Worm (Caenorhabditis elegans) whole organism, mixed stage, embryonic: Measurements from ENCODE around the gene str-150.

Experiments used
- bed-3 ChIP-seq: fragments of 200-800 bp; sonication (Bioruptor generic); optimal IDR thresholded peaks from 3 replicates; lab custom pipeline; 2018; ENCODE audit warnings: mild to moderate bottlenecking, missing genetic modification characterization, moderate library complexity, missing compliant biosample characterization
- blmp-1 ChIP-seq: fragments of 150-350 bp; optimal IDR thresholded peaks from 2 replicates; lab custom pipeline; 2014; ENCODE audit warnings: missing biosample characterization, missing genetic modification characterization
- ceh-39 ChIP-seq: fragments of 150-350 bp; optimal IDR thresholded peaks from 2 replicates; lab custom pipeline; 2014; ENCODE audit warnings: missing biosample characterization, missing genetic modification characterization
- ceh-43 ChIP-seq: fragments of 200-800 bp; sonication (Bioruptor generic); optimal IDR thresholded peaks from 2 replicates; lab custom pipeline; 2018; ENCODE audit warnings: mild to moderate bottlenecking, missing genetic modification characterization, moderate library complexity, missing compliant biosample characterization
- ceh-83 ChIP-seq: fragments of 200-800 bp; sonication (Bioruptor generic); optimal IDR thresholded peaks from 2 replicates; lab custom pipeline; 2018; ENCODE audit warnings: mild to moderate bottlenecking, missing genetic modification characterization, missing compliant biosample characterization
- ces-1 ChIP-seq: fragments of 150-350 bp; optimal IDR thresholded peaks from 2 replicates; lab custom pipeline; 2014; ENCODE audit warnings: missing biosample characterization, missing genetic modification reagents, missing genetic modification characterization
- cnd-1 ChIP-seq: fragments of 200-800 bp; sonication (Bioruptor generic); optimal IDR thresholded peaks from 2 replicates; lab custom pipeline; 2018; ENCODE audit warnings: mild to moderate bottlenecking, missing genetic modification characterization, missing compliant biosample characterization
- drap-1 ChIP-seq: fragments of 200-800 bp; sonication (Bioruptor generic); optimal IDR thresholded peaks from 3 replicates; lab custom pipeline; 2018; ENCODE audit warnings: mild to moderate bottlenecking, missing genetic modification characterization, missing compliant biosample characterization
- elt-1 ChIP-seq: sonication (generic microtip); optimal IDR thresholded peaks from 2 replicates; lab custom pipeline; 2017; ENCODE audit warnings: missing genetic modification characterization, mild to moderate bottlenecking, missing compliant biosample characterization, antibody characterized with exemption, moderate library complexity, borderline replicate concordance; ENCODE audit not compliant: insufficient read depth
- elt-3 ChIP-seq: fragments of 150-350 bp; optimal IDR thresholded peaks from 2 replicates; lab custom pipeline; 2014; ENCODE audit warnings: missing biosample characterization, missing genetic modification characterization
- flh-1 ChIP-seq: fragments of 200-800 bp; sonication (Bioruptor generic); optimal IDR thresholded peaks from 2 replicates; lab custom pipeline; 2018; ENCODE audit warnings: mild to moderate bottlenecking, missing genetic modification characterization, moderate library complexity, missing compliant biosample characterization
- ham-2 ChIP-seq: fragments of 200-800 bp; sonication (Bioruptor generic); optimal IDR thresholded peaks from 2 replicates; lab custom pipeline; 2018; ENCODE audit warnings: mild to moderate bottlenecking, missing genetic modification characterization, missing compliant biosample characterization
- hlh-1 ChIP-seq: fragments of 150-350 bp; optimal IDR thresholded peaks from 2 replicates; lab custom pipeline; 2014; ENCODE audit warnings: missing biosample characterization, missing genetic modification reagents, missing genetic modification characterization
- lsy-2 ChIP-seq: fragments of 150-350 bp; optimal IDR thresholded peaks from 2 replicates; lab custom pipeline; 2014; ENCODE audit warnings: missing biosample characterization, missing genetic modification characterization
- mab-5 ChIP-seq: fragments of 150-350 bp; optimal IDR thresholded peaks from 2 replicates; lab custom pipeline; 2014; ENCODE audit warnings: missing biosample characterization, missing genetic modification characterization
- mep-1 ChIP-seq: fragments of 150-350 bp; optimal IDR thresholded peaks from 2 replicates; lab custom pipeline; 2017; ENCODE audit warnings: missing biosample characterization, missing genetic modification reagents, missing genetic modification characterization, inconsistent platforms
- mls-2 ChIP-seq: sonication (generic microtip); optimal IDR thresholded peaks from 2 replicates; lab custom pipeline; 2016; ENCODE audit warnings: mild to moderate bottlenecking, missing genetic modification characterization, moderate library complexity, missing compliant biosample characterization
- nhr-12 ChIP-seq: fragments of 150-350 bp; optimal IDR thresholded peaks from 2 replicates; lab custom pipeline; 2014; ENCODE audit warnings: missing biosample characterization, missing genetic modification characterization
- nhr-2 ChIP-seq: fragments of 150-350 bp; optimal IDR thresholded peaks from 2 replicates; lab custom pipeline; 2014; ENCODE audit warnings: missing biosample characterization, missing genetic modification characterization
- nhr-28 ChIP-seq: fragments of 150-350 bp; optimal IDR thresholded peaks from 2 replicates; lab custom pipeline; 2014; ENCODE audit warnings: missing biosample characterization, missing genetic modification characterization
- nhr-76 ChIP-seq: sonication (generic microtip); optimal IDR thresholded peaks from 2 replicates; lab custom pipeline; 2017; ENCODE audit warnings: missing biosample characterization, missing genetic modification characterization
- pha-4 ChIP-seq: fragments of 150-350 bp; optimal IDR thresholded peaks from 2 replicates; lab custom pipeline; 2018; ENCODE audit warnings: missing biosample characterization, missing genetic modification reagents, missing genetic modification characterization
- sem-2 ChIP-seq: fragments of 200-800 bp; sonication (Bioruptor generic); optimal IDR thresholded peaks from 2 replicates; lab custom pipeline; 2018; ENCODE audit warnings: mild to moderate bottlenecking, missing genetic modification characterization, missing compliant biosample characterization
- snpc-4 ChIP-seq: fragments of 150-350 bp; optimal IDR thresholded peaks from 2 replicates; lab custom pipeline; 2014; ENCODE audit warnings: missing biosample characterization, missing genetic modification characterization
- sptf-1 ChIP-seq: sonication (generic microtip); optimal IDR thresholded peaks from 2 replicates; lab custom pipeline; 2017; ENCODE audit warnings: mild to moderate bottlenecking, missing genetic modification characterization, moderate library complexity, missing compliant biosample characterization
- unc-120 ChIP-seq: sonication (generic microtip); optimal IDR thresholded peaks from 2 replicates; lab custom pipeline; 2017; ENCODE audit warnings: missing genetic modification characterization, missing compliant biosample characterization; ENCODE audit not compliant: poor library complexity, severe bottlenecking
- unc-39 ChIP-seq: fragments of 150-350 bp; optimal IDR thresholded peaks from 2 replicates; lab custom pipeline; 2014; ENCODE audit warnings: missing biosample characterization, missing genetic modification characterization
- unc-62 ChIP-seq: fragments of 150-350 bp; optimal IDR thresholded peaks from 2 replicates; lab custom pipeline; 2014; ENCODE audit warnings: missing biosample characterization, missing genetic modification reagents, missing genetic modification characterization
- ztf-11 ChIP-seq: fragments of 150-350 bp; optimal IDR thresholded peaks from 2 replicates; lab custom pipeline; 2014; ENCODE audit warnings: missing biosample characterization, missing genetic modification characterization

Gene str-150

DNA sequence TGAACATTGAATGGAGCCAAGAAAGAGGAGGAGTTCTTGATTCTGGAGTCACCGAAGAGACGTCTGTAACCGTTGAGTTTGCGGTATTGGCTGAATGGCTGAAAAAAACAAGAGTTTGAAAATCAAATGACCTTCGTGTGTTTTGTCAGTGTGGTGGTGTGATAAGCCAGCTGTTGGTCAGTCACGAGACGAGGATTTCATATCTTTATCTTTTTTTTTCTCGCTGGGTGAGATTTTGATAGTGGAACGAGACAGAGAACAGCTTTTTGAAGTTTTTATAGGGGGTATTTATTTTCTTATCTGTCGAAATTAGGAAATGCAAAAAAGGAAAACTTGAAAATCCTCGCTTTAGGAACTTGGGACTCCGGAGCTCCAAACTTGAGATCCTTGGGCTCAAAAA, 11.4 kb downstream of the str-150 start:
- TF ChIP-seq hlh-1 (tag; lab: Kevin White, UChicago) = peak; percentile 29
- TF ChIP-seq ces-1 (GFP tag; lab: Kevin White, UChicago) = no peak

DNA sequence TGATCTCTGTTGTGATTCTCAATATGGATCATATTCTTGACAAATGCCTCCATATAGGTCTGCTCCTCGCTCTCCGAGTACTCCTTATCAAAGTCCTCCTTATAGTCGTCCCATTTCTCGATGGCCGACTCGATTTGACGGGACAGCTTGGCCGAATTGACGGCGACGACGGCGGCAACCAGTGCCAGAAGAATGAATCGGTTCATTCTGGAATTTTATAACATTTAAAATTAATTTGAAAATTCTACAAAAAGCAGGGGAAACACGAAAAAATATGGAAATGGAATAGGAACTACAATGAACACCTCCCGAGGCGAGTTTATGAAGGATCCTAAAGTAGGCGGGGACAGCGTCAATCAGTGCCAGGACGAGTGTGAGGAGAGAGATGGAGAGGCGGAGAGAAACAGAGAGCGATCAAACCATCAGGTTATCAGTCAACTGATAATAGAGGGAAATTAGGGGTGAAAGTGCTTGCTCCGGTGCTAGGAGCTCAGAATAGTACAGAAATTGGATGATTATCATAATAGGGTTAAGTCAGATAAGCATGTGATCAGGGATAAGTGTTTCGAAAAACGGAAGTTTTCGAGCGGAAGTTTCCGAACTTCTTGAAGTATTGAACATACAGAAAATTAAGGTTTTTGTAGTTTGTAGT, 12.2 kb downstream of the str-150 start, which contains the start of gene cpl-1:
Gene cpl-1, minus strand, starts transcription at position 207 of the 652 bp plus-strand sequence.
- TF ChIP-seq ceh-39 (tag; lab: Kevin White, UChicago) = no peak
- peak; percentile 42 for TF ChIP-seq unc-120 (tag; lab: Kevin White, UChicago)
- no peak for TF ChIP-seq pha-4
- no peak for TF ChIP-seq bed-3 (GFP tag; lab: Kevin White, UChicago)

DNA sequence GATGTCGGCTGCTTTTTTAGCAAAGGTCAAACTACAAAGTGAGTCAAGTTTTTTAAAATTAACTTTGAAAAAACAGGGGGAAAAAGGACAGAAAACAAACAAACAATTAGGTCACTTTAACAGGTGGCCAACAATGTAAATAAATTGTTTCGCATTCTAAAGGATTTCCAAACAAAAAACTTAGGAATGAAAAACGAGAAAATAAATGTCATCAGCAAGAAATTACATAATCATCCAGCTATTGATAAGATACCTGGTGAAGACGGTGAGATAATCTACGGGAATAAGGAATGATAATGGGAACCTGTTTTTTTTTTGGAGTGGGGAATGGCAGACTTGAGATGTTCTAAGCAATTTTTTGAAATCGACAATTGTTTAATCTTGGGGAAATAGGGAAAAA, 13.0 kb downstream of the str-150 start:
- TF ChIP-seq elt-3 (tag; lab: Kevin White, UChicago) (peak; percentile 60), sem-2 (GFP tag; lab: Kevin White, UChicago) (no peak)

DNA sequence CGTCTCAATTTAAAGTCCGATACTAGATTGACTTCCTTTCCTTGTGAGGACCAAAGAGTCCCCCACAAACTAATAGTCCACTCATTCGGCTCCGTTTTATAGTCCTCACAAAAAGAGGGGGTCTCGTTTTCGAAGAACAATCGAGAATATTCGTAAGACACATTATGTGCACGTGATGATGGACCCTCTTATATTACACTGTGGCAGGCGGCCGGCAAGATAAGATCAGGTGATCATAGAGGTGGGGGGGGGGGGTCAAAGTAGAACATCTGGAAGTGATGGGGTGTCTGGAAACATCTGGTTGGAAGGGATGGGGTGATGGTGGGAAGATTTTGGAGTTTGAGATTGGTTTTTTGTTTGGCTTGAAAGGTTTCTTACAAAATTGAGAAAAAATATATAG, 15.4 kb downstream of the str-150 start:
- TF ChIP-seq ham-2 (GFP tag; lab: Kevin White, UChicago) (no peak), cnd-1 (tag; lab: Kevin White, UChicago) (no peak), ceh-43 (GFP tag; lab: Kevin White, UChicago) (no peak), unc-62 (peak; percentile 33), hlh-1 (tag; lab: Kevin White, UChicago) (peak; percentile 22), ceh-83 (no peak), unc-120 (tag; lab: Kevin White, UChicago) (peak; percentile 13), elt-1 (tag; lab: Kevin White, UChicago) (no peak), nhr-28 (tag; lab: Kevin White, UChicago) (no peak), pha-4 (no peak)
- TF ChIP-seq, all 35 proteins: peak for 3

DNA sequence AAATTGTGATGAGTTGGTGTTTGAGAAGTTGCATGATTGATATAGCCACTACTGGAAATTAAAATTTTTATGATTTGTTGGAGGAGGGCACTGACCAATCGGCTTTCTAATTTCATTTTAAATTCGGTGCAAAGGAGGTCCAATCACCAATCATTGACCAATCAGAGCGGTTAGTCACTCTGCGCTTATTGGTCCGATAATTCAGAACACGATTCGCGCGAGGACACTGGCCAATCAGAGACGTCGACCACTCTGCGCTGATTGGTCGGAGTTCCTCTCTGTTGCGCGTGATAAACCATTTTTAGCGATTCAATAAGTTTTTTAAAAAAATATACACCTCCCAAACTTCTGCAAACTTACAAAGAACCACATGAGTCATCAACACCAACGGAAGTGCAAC, 16.8 kb downstream of the str-150 start:
- no peak for TF ChIP-seq ceh-43 (GFP tag; lab: Kevin White, UChicago)
- TF ChIP-seq mls-2 (tag; lab: Kevin White, UChicago) = no peak
- no peak for TF ChIP-seq lsy-2 (tag; lab: Kevin White, UChicago)
- no peak for TF ChIP-seq nhr-12 (tag; lab: Kevin White, UChicago)
- no peak for TF ChIP-seq sptf-1
- no peak for TF ChIP-seq cnd-1 (tag; lab: Kevin White, UChicago)

DNA sequence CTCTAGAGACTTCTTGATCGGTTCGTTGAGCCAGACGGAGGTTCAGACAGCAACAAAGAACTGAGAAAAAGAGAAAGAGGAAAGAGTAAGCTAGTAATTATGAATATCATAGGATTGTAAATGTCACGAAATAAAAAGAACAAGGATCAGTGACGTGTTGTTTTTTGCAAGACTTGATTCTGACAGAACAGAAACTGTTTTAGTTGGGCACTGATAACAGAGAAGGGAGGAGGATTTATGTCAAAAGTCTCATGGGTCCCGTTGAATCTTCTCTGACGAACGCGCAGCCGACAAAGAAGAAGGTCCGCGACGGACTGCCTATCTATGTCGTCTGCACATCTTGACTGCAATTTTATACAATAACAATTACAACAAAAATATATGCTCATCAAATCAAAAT, 17.6 kb downstream of the str-150 start, which contains the start of gene T03E6.9:
Gene T03E6.9, minus strand, starts transcription at position 101 of the 400 bp plus-strand sequence.
- no peak for TF ChIP-seq pha-4
- TF ChIP-seq ceh-39 (tag; lab: Kevin White, UChicago) = no peak
- no peak for TF ChIP-seq ztf-11 (tag; lab: Kevin White, UChicago)
- TF ChIP-seq cnd-1 (tag; lab: Kevin White, UChicago) = no peak
- no peak for TF ChIP-seq nhr-28 (tag; lab: Kevin White, UChicago)
- TF ChIP-seq mep-1 = no peak
- no peak for TF ChIP-seq blmp-1 (tag; lab: Kevin White, UChicago)
- no peak for TF ChIP-seq mab-5 (tag; lab: Kevin White, UChicago)
- TF ChIP-seq bed-3 (GFP tag; lab: Kevin White, UChicago) = no peak
- no peak for TF ChIP-seq elt-1 (tag; lab: Kevin White, UChicago)
- no peak for TF ChIP-seq nhr-76 (tag; lab: Kevin White, UChicago)
- no peak for TF ChIP-seq snpc-4
- TF ChIP-seq nhr-2 (tag; lab: Kevin White, UChicago) = no peak
- TF ChIP-seq ceh-43 (GFP tag; lab: Kevin White, UChicago) = no peak
- no peak for TF ChIP-seq ces-1 (GFP tag; lab: Kevin White, UChicago)
- TF ChIP-seq flh-1 (GFP tag; lab: Kevin White, UChicago) = no peak
- no peak for TF ChIP-seq sem-2 (GFP tag; lab: Kevin White, UChicago)
- no peak for TF ChIP-seq ceh-83
- TF ChIP-seq unc-39 (tag; lab: Kevin White, UChicago) = no peak
- TF ChIP-seq drap-1 (GFP tag; lab: Kevin White, UChicago) = no peak
